Fruit fly (Drosophila melanogaster) whole organism, prepupa: ENCODE results near the gene betaTub65B.

Experiments used
- Blimp-1 ChIP-seq: fragments of 200-800 bp; sonication (Bioruptor generic); optimal IDR thresholded peaks from 3 replicates; lab custom pipeline; 2017; ENCODE audit warnings: missing biosample characterization, missing genetic modification characterization, mild to moderate bottlenecking, moderate library complexity, missing genetic modification reagents
- CG10631 ChIP-seq: fragments of 200-800 bp; sonication (Bioruptor generic); optimal IDR thresholded peaks from 2 replicates; lab custom pipeline; 2016; ENCODE audit warnings: missing biosample characterization, missing genetic modification characterization
- CG10669 ChIP-seq: fragments of 200-800 bp; sonication (Bioruptor generic); optimal IDR thresholded peaks from 3 replicates; lab custom pipeline; 2018; ENCODE audit warnings: missing biosample characterization, mild to moderate bottlenecking, missing genetic modification characterization, moderate library complexity
- CG11762 ChIP-seq: fragments of 200-800 bp; sonication (Bioruptor generic); optimal IDR thresholded peaks from 3 replicates; lab custom pipeline; 2016; ENCODE audit warnings: missing biosample characterization, missing genetic modification characterization; ENCODE audit not compliant: insufficient read depth
- CG15336 ChIP-seq: fragments of 200-800 bp; sonication (Bioruptor generic); IDR thresholded peaks from 2 replicates; pipeline ENCODE4 v1.3.6; 2022; ENCODE audit warnings: missing biosample characterization, missing genetic modification characterization
- CG1621 ChIP-seq: fragments of 200-800 bp; sonication (Bioruptor generic); optimal IDR thresholded peaks from 3 replicates; lab custom pipeline; 2018; ENCODE audit warnings: missing biosample characterization, mild to moderate bottlenecking, missing genetic modification characterization
- CG16779 ChIP-seq: fragments of 200-800 bp; sonication (Bioruptor generic); optimal IDR thresholded peaks from 3 replicates; lab custom pipeline; 2017; ENCODE audit warnings: missing biosample characterization, mild to moderate bottlenecking, missing genetic modification characterization
- CG3032 ChIP-seq: fragments of 200-800 bp; optimal IDR thresholded peaks from 2 replicates; lab custom pipeline; 2019; ENCODE audit warnings: missing biosample characterization, mild to moderate bottlenecking, missing genetic modification characterization, moderate library complexity
- CG31627 ChIP-seq: fragments of 200-800 bp; sonication (Bioruptor generic); optimal IDR thresholded peaks from 3 replicates; lab custom pipeline; 2016; ENCODE audit warnings: missing biosample characterization, missing genetic modification characterization
- CG32006 ChIP-seq: fragments of 200-800 bp; sonication (Bioruptor generic); optimal IDR thresholded peaks from 3 replicates; lab custom pipeline; 2017; ENCODE audit warnings: missing biosample characterization, mild to moderate bottlenecking, missing genetic modification characterization
- CG34406 ChIP-seq: fragments of 200-800 bp; sonication (Bioruptor generic); optimal IDR thresholded peaks from 3 replicates; lab custom pipeline; 2016; ENCODE audit warnings: missing biosample characterization, missing genetic modification characterization
- CG3919 ChIP-seq: fragments of 200-800 bp; sonication (Bioruptor generic); optimal IDR thresholded peaks from 3 replicates; lab custom pipeline; 2016; ENCODE audit warnings: missing biosample characterization, missing genetic modification characterization
- CG4318 ChIP-seq: fragments of 200-800 bp; sonication (Bioruptor generic); optimal IDR thresholded peaks from 3 replicates; lab custom pipeline; 2017; ENCODE audit warnings: missing biosample characterization, mild to moderate bottlenecking, missing genetic modification characterization
- CG6163 ChIP-seq: fragments of 200-800 bp; sonication (Bioruptor generic); IDR thresholded peaks from 3 replicates; pipeline ENCODE4 v1.3.6; 2022; ENCODE audit warnings: missing biosample characterization, missing genetic modification characterization
- CG6276 ChIP-seq: fragments of 200-800 bp; sonication (Bioruptor generic); optimal IDR thresholded peaks from 2 replicates; lab custom pipeline; 2017; ENCODE audit warnings: missing biosample characterization, mild to moderate bottlenecking, missing genetic modification characterization
- CG6808 ChIP-seq: fragments of 200-800 bp; sonication (Bioruptor generic); optimal IDR thresholded peaks from 3 replicates; lab custom pipeline; 2017; ENCODE audit warnings: missing biosample characterization, missing genetic modification characterization, mild to moderate bottlenecking, moderate library complexity, missing genetic modification reagents
- CG6854 ChIP-seq: fragments of 200-800 bp; sonication (Bioruptor generic); optimal IDR thresholded peaks from 2 replicates; lab custom pipeline; 2017; ENCODE audit warnings: missing biosample characterization, mild to moderate bottlenecking, missing genetic modification characterization
- CG8119 ChIP-seq: fragments of 200-800 bp; sonication (Bioruptor generic); IDR thresholded peaks from 3 replicates; pipeline ENCODE4 v1.3.6; 2022; ENCODE audit warnings: missing biosample characterization, missing genetic modification characterization
- CG8319 ChIP-seq: fragments of 200-800 bp; sonication (Bioruptor generic); optimal IDR thresholded peaks from 3 replicates; lab custom pipeline; 2016; ENCODE audit warnings: missing biosample characterization, missing genetic modification characterization
- CG8632 ChIP-seq: fragments of 200-800 bp; sonication (Bioruptor generic); optimal IDR thresholded peaks from 3 replicates; lab custom pipeline; 2016; ENCODE audit warnings: missing biosample characterization, missing genetic modification characterization
- CG9139 ChIP-seq: fragments of 200-800 bp; sonication (Bioruptor generic); optimal IDR thresholded peaks from 3 replicates; lab custom pipeline; 2017; ENCODE audit warnings: missing biosample characterization, mild to moderate bottlenecking, missing genetic modification characterization
- Eip93F ChIP-seq: fragments of 200-800 bp; sonication (Bioruptor generic); optimal IDR thresholded peaks from 2 replicates; lab custom pipeline; 2016; ENCODE audit warnings: missing biosample characterization, mild to moderate bottlenecking, missing genetic modification characterization
- Ets96B ChIP-seq: fragments of 200-800 bp; optimal IDR thresholded peaks from 2 replicates; lab custom pipeline; 2019; ENCODE audit warnings: missing biosample characterization, mild to moderate bottlenecking, missing genetic modification characterization, moderate library complexity
- Hr38 ChIP-seq: sonication (Bioruptor generic); optimal IDR thresholded peaks from 2 replicates; lab custom pipeline; 2016; ENCODE audit warnings: missing biosample characterization, missing genetic modification characterization
- Hr39 ChIP-seq: fragments of 200-800 bp; sonication (Bioruptor generic); optimal IDR thresholded peaks from 2 replicates; lab custom pipeline; 2016; ENCODE audit warnings: missing biosample characterization, missing genetic modification characterization
- Lpt ChIP-seq: fragments of 200-800 bp; sonication (Bioruptor generic); optimal IDR thresholded peaks from 3 replicates; lab custom pipeline; 2016; ENCODE audit warnings: missing biosample characterization, missing genetic modification characterization
- Met ChIP-seq: fragments of 200-800 bp; sonication (Bioruptor generic); optimal IDR thresholded peaks from 3 replicates; lab custom pipeline; 2016; ENCODE audit warnings: missing biosample characterization, missing genetic modification characterization
- OdsH ChIP-seq: fragments of 200-800 bp; sonication (Bioruptor generic); optimal IDR thresholded peaks from 3 replicates; lab custom pipeline; 2016; ENCODE audit warnings: missing biosample characterization, missing genetic modification characterization
- Smox ChIP-seq: fragments of 200-800 bp; sonication (Bioruptor generic); optimal IDR thresholded peaks from 3 replicates; lab custom pipeline; 2016; ENCODE audit warnings: missing biosample characterization, missing genetic modification characterization
- Sox14 ChIP-seq: fragments of 200-800 bp; sonication (Bioruptor generic); optimal IDR thresholded peaks from 3 replicates; lab custom pipeline; 2016; ENCODE audit warnings: missing biosample characterization, missing genetic modification characterization
- Sox15 ChIP-seq: fragments of 200-800 bp; sonication (Bioruptor generic); optimal IDR thresholded peaks from 3 replicates; lab custom pipeline; 2016; ENCODE audit warnings: missing biosample characterization, missing genetic modification characterization
- achi ChIP-seq: fragments of 200-800 bp; sonication (Bioruptor generic); optimal IDR thresholded peaks from 3 replicates; lab custom pipeline; 2016; ENCODE audit warnings: missing biosample characterization, missing genetic modification characterization
- acj6 ChIP-seq: fragments of 200-800 bp; sonication (Bioruptor generic); optimal IDR thresholded peaks from 3 replicates; lab custom pipeline; 2016; ENCODE audit warnings: missing biosample characterization, missing genetic modification characterization
- cyc ChIP-seq: fragments of 200-800 bp; sonication (Bioruptor generic); optimal IDR thresholded peaks from 3 replicates; lab custom pipeline; 2016; ENCODE audit warnings: missing biosample characterization, missing genetic modification characterization
- dac ChIP-seq: fragments of 200-800 bp; sonication (Bioruptor generic); optimal IDR thresholded peaks from 2 replicates; lab custom pipeline; 2017; ENCODE audit warnings: missing biosample characterization, mild to moderate bottlenecking, missing genetic modification characterization
- dsx ChIP-seq: fragments of 200-800 bp; optimal IDR thresholded peaks from 3 replicates; lab custom pipeline; 2019; ENCODE audit warnings: missing biosample characterization, mild to moderate bottlenecking, missing genetic modification characterization, moderate library complexity; ENCODE audit not compliant: poor library complexity, severe bottlenecking
- fd85E ChIP-seq: fragments of 200-800 bp; sonication (Bioruptor generic); optimal IDR thresholded peaks from 3 replicates; lab custom pipeline; 2016; ENCODE audit warnings: missing biosample characterization, missing genetic modification characterization
- fkh ChIP-seq: fragments of 200-800 bp; sonication (Bioruptor generic); optimal IDR thresholded peaks from 3 replicates; lab custom pipeline; 2017; ENCODE audit warnings: missing biosample characterization, mild to moderate bottlenecking, missing genetic modification characterization, moderate library complexity
- lz ChIP-seq: fragments of 200-800 bp; sonication (Bioruptor generic); optimal IDR thresholded peaks from 3 replicates; lab custom pipeline; 2016; ENCODE audit warnings: missing biosample characterization, missing genetic modification characterization
- net ChIP-seq: fragments of 200-800 bp; sonication (Bioruptor generic); optimal IDR thresholded peaks from 3 replicates; lab custom pipeline; 2016; ENCODE audit warnings: missing biosample characterization, missing genetic modification characterization
- salr ChIP-seq, 2 experiments: fragments of 200-800 bp; sonication (Bioruptor generic); optimal IDR thresholded peaks; 3 replicates each; lab custom pipeline; 2016 to 2018; ENCODE audit warnings: missing biosample characterization in 2 of 2, missing genetic modification characterization in 2 of 2, mild to moderate bottlenecking in 1 of 2
- spab ChIP-seq: fragments of 200-800 bp; sonication (Bioruptor generic); optimal IDR thresholded peaks from 2 replicates; lab custom pipeline; 2017; ENCODE audit warnings: missing biosample characterization, mild to moderate bottlenecking, missing genetic modification characterization, missing genetic modification reagents
- ss ChIP-seq, 2 experiments: fragments of 200-800 bp; sonication (Bioruptor generic); optimal IDR thresholded peaks; 2 replicates in 1 of 2; 3 replicates in 1 of 2; lab custom pipeline; 2017 to 2018; ENCODE audit warnings: mild to moderate bottlenecking in 2 of 2, missing biosample characterization in 2 of 2, missing genetic modification characterization in 2 of 2, moderate library complexity in 1 of 2
- svp ChIP-seq: fragments of 200-800 bp; sonication (Bioruptor generic); peaks from one replicate; lab custom pipeline; 2016; ENCODE audit warnings: missing biosample characterization, missing genetic modification characterization
- vri ChIP-seq: fragments of 200-800 bp; sonication (Bioruptor generic); optimal IDR thresholded peaks from 3 replicates; lab custom pipeline; 2016; ENCODE audit warnings: missing biosample characterization, mild to moderate bottlenecking, missing genetic modification characterization

betaTub65B gene

DNA sequence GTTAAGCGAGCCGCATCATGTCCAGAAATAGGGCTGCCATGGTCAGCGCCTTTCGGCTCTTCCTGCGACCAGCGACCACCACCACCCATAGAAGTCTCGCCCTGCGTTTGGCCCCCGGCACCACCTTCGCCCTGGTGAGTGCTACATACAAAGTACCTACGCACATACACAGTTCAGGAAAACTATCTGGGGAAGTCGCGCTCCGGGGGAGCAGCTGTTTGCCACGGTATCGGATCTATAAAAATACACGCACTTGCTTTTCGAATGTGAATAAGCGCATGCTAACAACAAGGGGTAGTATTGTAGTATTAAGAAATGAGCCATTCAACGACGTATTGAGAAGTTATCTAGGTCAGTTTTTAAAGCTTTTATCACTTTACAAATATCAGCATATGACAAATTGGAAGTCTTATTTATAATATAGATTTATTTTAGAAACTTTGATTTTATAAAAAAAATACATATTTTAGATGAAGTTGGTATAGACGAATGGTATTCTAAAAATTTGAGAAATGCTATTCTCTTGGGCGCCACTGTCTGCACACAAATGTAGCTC is 21.4 kb downstream of the betaTub65B start (continued):
- TF ChIP-seq CG3919 (GFP tag; lab: Kevin White, UChicago) (peak; percentile 57), Lpt (GFP tag; lab: Kevin White, UChicago) (peak; percentile 44), Smox (peak; percentile 7), fkh (GFP tag; lab: Kevin White, UChicago) (no peak), CG6808 (GFP tag; lab: Kevin White, UChicago) (peak; percentile 50), CG10669 (GFP tag; lab: Kevin White, UChicago) (peak; percentile 52), fd85E (no peak), Eip93F (GFP tag; lab: Kevin White, UChicago) (no peak), net (GFP tag; lab: Kevin White, UChicago) (peak; percentile 37), Met (GFP tag; lab: Kevin White, UChicago) (peak; percentile 24), CG8119 (peak; percentile 83), CG8632 (GFP tag; lab: Kevin White, UChicago) (peak; percentile 64)
- TF ChIP-seq, all 60 proteins: peak for 43

DNA sequence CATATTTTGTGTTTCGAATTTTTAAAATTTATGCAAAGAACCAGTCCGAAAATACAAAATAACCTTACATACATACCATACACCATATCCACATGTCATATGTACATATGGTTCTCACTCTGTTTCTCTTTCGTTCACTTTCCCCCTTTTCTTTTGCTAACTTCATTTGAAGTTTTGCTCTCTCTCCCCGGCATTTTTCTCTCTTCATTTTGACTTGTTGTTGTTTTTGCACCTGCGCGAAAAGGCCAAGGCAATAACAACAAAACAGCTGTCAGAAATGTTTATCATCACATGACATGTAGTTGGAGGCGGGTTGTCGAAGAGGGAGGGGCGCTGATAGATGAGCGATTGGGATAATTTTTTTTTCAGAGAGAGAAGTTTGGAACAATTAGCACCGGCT is 21.9 kb downstream of the betaTub65B start:
- TF ChIP-seq Hr39 (GFP tag; lab: Kevin White, UChicago) (no peak), CG15336 (GFP tag; lab: Robert Waterston, UW) (0 out of 2 replicates have a peak, but pooled peaks have one; percentile 1)

dm6 chr3L:6552968-6553402 is 22.5 kb downstream of the betaTub65B start:
- peak in 1 of 2 experiments; percentile 39 for TF ChIP-seq salr (GFP tag; optimal IDR thresholded peaks at IDR 0.05; lab: Kevin White, UChicago)
- TF ChIP-seq CG16779 (tag; lab: Kevin White, UChicago) = peak; percentile 37
- no peak for TF ChIP-seq CG9139 (GFP tag; lab: Kevin White, UChicago)
- TF ChIP-seq Ets96B = peak; percentile 37
- peak; percentile 86 for TF ChIP-seq vri (GFP tag; lab: Kevin White, UChicago)
- TF ChIP-seq OdsH (GFP tag; lab: Kevin White, UChicago) = peak; percentile 77
- TF ChIP-seq Lpt (GFP tag; lab: Kevin White, UChicago) = no peak
- TF ChIP-seq CG6854 (GFP tag; lab: Kevin White, UChicago) = peak; percentile 33
- TF ChIP-seq dsx = no peak
- peak; percentile 96 for TF ChIP-seq fkh (GFP tag; lab: Kevin White, UChicago)
- peak; percentile 64 for TF ChIP-seq Sox15 (GFP tag; lab: Kevin White, UChicago)
- TF ChIP-seq achi (GFP tag; lab: Kevin White, UChicago) = peak; percentile 73
- peak; percentile 78 for TF ChIP-seq CG34406 (GFP tag; lab: Kevin White, UChicago)
- TF ChIP-seq CG11762 (GFP tag; lab: Kevin White, UChicago) = peak; percentile 21
- TF ChIP-seq CG1621 (tag; lab: Kevin White, UChicago) = no peak
- peak; percentile 84 for TF ChIP-seq acj6 (GFP tag; lab: Kevin White, UChicago)
- peak; percentile 86 for TF ChIP-seq Met (GFP tag; lab: Kevin White, UChicago)
- no peak for TF ChIP-seq spab (GFP tag; lab: Kevin White, UChicago)
- TF ChIP-seq fd85E = peak; percentile 16
- TF ChIP-seq CG4318 (GFP tag; lab: Kevin White, UChicago) = peak; percentile 41
- TF ChIP-seq CG8319 (GFP tag; lab: Kevin White, UChicago) = peak; percentile 32
- TF ChIP-seq svp (GFP tag; lab: Kevin White, UChicago) = peak; percentile 93
- TF ChIP-seq CG10631 (GFP tag; lab: Kevin White, UChicago) = peak; percentile 67
- TF ChIP-seq lz (GFP tag; lab: Kevin White, UChicago) = peak; percentile 84
- peak; percentile 40 for TF ChIP-seq CG6276 (GFP tag; lab: Kevin White, UChicago)
- TF ChIP-seq Sox14 (GFP tag; lab: Kevin White, UChicago) = peak; percentile 77
- TF ChIP-seq dac = no peak
- TF ChIP-seq Hr38 (GFP tag; lab: Kevin White, UChicago) = no peak
- peak; percentile 88 for TF ChIP-seq cyc (GFP tag; lab: Kevin White, UChicago)
- TF ChIP-seq CG6163 (GFP tag; lab: Robert Waterston, UW) = peak; percentile 72; the same call in 2 of the 3 replicates
- peak; percentile 78 for TF ChIP-seq CG15336 (GFP tag; lab: Robert Waterston, UW)
- TF ChIP-seq CG8119 = peak; percentile 75
- peak; percentile 88 for TF ChIP-seq Hr39 (GFP tag; lab: Kevin White, UChicago)
- peak; percentile 21 for TF ChIP-seq CG3032 (tag; lab: Kevin White, UChicago)
- peak; percentile 4 for TF ChIP-seq Blimp-1
- peak; percentile 72 for TF ChIP-seq CG32006 (GFP tag; lab: Kevin White, UChicago)
- peak; percentile 88 for TF ChIP-seq CG31627 (GFP tag; lab: Kevin White, UChicago)
- peak; percentile 71 for TF ChIP-seq CG3919 (GFP tag; lab: Kevin White, UChicago)
- TF ChIP-seq ss (GFP tag; optimal IDR thresholded peaks at IDR 0.05; lab: Kevin White, UChicago) = peak in 1 of 2 experiments; percentile 1
